Fruit fly (Drosophila melanogaster) whole organism, embryonic: ENCODE data around the gene CG6142.

Experiments
- Antp ChIP-seq: fragments of 200-800 bp; sonication (Bioruptor generic); optimal IDR thresholded peaks from 3 replicates; lab custom pipeline; 2016; ENCODE audit warnings: missing biosample characterization, missing genetic modification characterization
- CG10543 ChIP-seq: fragments of 200-800 bp; sonication (Bioruptor generic); optimal IDR thresholded peaks from 3 replicates; lab custom pipeline; 2017; ENCODE audit warnings: missing biosample characterization, mild to moderate bottlenecking, missing genetic modification characterization, moderate library complexity
- CG12071 ChIP-seq: fragments of 200-800 bp; sonication (Bioruptor generic); optimal IDR thresholded peaks from 3 replicates; lab custom pipeline; 2018; ENCODE audit warnings: missing biosample characterization, mild to moderate bottlenecking, missing genetic modification characterization
- CG12769 ChIP-seq: fragments of 200-800 bp; sonication (Bioruptor generic); optimal IDR thresholded peaks from 2 replicates; lab custom pipeline; 2019; ENCODE audit warnings: missing biosample characterization, mild to moderate bottlenecking, missing genetic modification characterization, moderate library complexity
- CG13287 ChIP-seq: fragments of 200-800 bp; sonication (Bioruptor generic); IDR thresholded peaks from 2 replicates; pipeline ENCODE4 v1.3.6; 2022; ENCODE audit warnings: missing biosample characterization, missing genetic modification characterization; ENCODE audit not compliant: partially characterized antibody
- CG1529 ChIP-seq: fragments of 200-800 bp; sonication (Bioruptor generic); optimal IDR thresholded peaks from 3 replicates; lab custom pipeline; 2018; ENCODE audit warnings: missing biosample characterization, missing genetic modification characterization
- CG1603 ChIP-seq: fragments of 200-800 bp; sonication (Bioruptor generic); optimal IDR thresholded peaks from 2 replicates; lab custom pipeline; 2019; ENCODE audit warnings: missing biosample characterization, mild to moderate bottlenecking, missing genetic modification characterization, moderate library complexity
- CG17361 ChIP-seq: fragments of 200-800 bp; sonication (Bioruptor generic); IDR thresholded peaks from 3 replicates; pipeline ENCODE4 v1.3.6; 2022; ENCODE audit warnings: missing biosample characterization, missing genetic modification characterization
- CG2120 ChIP-seq: fragments of 200-800 bp; sonication (Bioruptor generic); optimal IDR thresholded peaks from 3 replicates; lab custom pipeline; 2016; ENCODE audit warnings: missing biosample characterization, missing genetic modification characterization
- CG31441 ChIP-seq: fragments of 200-800 bp; sonication (Bioruptor generic); IDR thresholded peaks from 2 replicates; pipeline ENCODE4 v1.3.6; 2022; ENCODE audit warnings: missing biosample characterization, missing genetic modification characterization
- CG32767 ChIP-seq: fragments of 200-800 bp; sonication (Bioruptor generic); IDR thresholded peaks from 2 replicates; pipeline ENCODE4 v1.3.6; 2022; ENCODE audit warnings: missing biosample characterization, missing genetic modification characterization
- CG33213 ChIP-seq: fragments of 200-800 bp; sonication (Bioruptor generic); optimal IDR thresholded peaks from 3 replicates; lab custom pipeline; 2016; ENCODE audit warnings: missing biosample characterization, missing genetic modification characterization
- CG4854 ChIP-seq: fragments of 200-800 bp; sonication (Bioruptor generic); optimal IDR thresholded peaks from 2 replicates; lab custom pipeline; 2016; ENCODE audit warnings: missing biosample characterization, missing genetic modification characterization, inconsistent platforms
- CG8281 ChIP-seq: fragments of 200-800 bp; sonication (Bioruptor generic); optimal IDR thresholded peaks from 2 replicates; lab custom pipeline; 2018; ENCODE audit warnings: missing biosample characterization, mild to moderate bottlenecking, missing genetic modification characterization, moderate library complexity
- CG8290 ChIP-seq, 3 experiments: fragments of 200-800 bp; sonication (Bioruptor generic); optimal IDR thresholded peaks; 2 replicates each; lab custom pipeline; 2016 to 2019; ENCODE audit warnings: missing biosample characterization in 3 of 3, missing genetic modification characterization in 3 of 3, mild to moderate bottlenecking in 2 of 3, moderate library complexity in 1 of 3
- CG8765 ChIP-seq: fragments of 200-800 bp; sonication (Bioruptor generic); IDR thresholded peaks from 2 replicates; pipeline ENCODE4 v1.3.6; 2022; ENCODE audit warnings: missing biosample characterization, missing genetic modification characterization
- D ChIP-seq, 2 experiments: fragments of 200-800 bp in 1 of 2; fragments of >200 bp in 1 of 2; sonication (Bioruptor generic) in 1 of 2; optimal IDR thresholded peaks; 2 replicates in 1 of 2; 3 replicates in 1 of 2; lab custom pipeline; 2017; ENCODE audit warnings: mild to moderate bottlenecking in 1 of 2, missing biosample characterization in 1 of 2, missing genetic modification characterization in 1 of 2, missing genetic modification reagents in 1 of 2
- E2f2 ChIP-seq: fragments of 200-800 bp; sonication (Bioruptor generic); IDR thresholded peaks from 2 replicates; pipeline ENCODE4 v1.3.6; 2022; ENCODE audit warnings: missing biosample characterization, missing genetic modification characterization
- HLH54F ChIP-seq: fragments of 200-800 bp; sonication (Bioruptor generic); optimal IDR thresholded peaks from 3 replicates; lab custom pipeline; 2016; ENCODE audit warnings: missing biosample characterization, missing genetic modification characterization
- Hey ChIP-seq: fragments of 200-800 bp; sonication (Bioruptor generic); optimal IDR thresholded peaks from 3 replicates; lab custom pipeline; 2018; ENCODE audit warnings: missing biosample characterization, mild to moderate bottlenecking, missing genetic modification characterization
- HmgZ ChIP-seq: fragments of 200-800 bp; sonication (Bioruptor generic); optimal IDR thresholded peaks from 2 replicates; lab custom pipeline; 2018; ENCODE audit warnings: missing biosample characterization, mild to moderate bottlenecking, missing genetic modification characterization
- Hr78 ChIP-seq, 2 experiments: fragments of 200-800 bp in 1 of 2; fragments of >200 bp in 1 of 2; sonication (Bioruptor generic) in 1 of 2; optimal IDR thresholded peaks; 2 replicates each; lab custom pipeline; 2017 to 2019; ENCODE audit warnings: missing biosample characterization in 2 of 2, missing genetic modification characterization in 2 of 2, mild to moderate bottlenecking in 1 of 2, moderate library complexity in 1 of 2
- Hsf ChIP-seq: fragments of 200-800 bp; sonication (Bioruptor generic); optimal IDR thresholded peaks from 3 replicates; lab custom pipeline; 2016; ENCODE audit warnings: missing biosample characterization, missing genetic modification characterization
- Med ChIP-seq: fragments of 200-800 bp; sonication (Bioruptor generic); peaks from one replicate; lab custom pipeline; 2016; ENCODE audit warnings: missing biosample characterization, missing genetic modification characterization, mild to moderate bottlenecking, inconsistent platforms, moderate library complexity
- Nf-YC ChIP-seq: fragments of 200-800 bp; optimal IDR thresholded peaks from 3 replicates; lab custom pipeline; 2019; ENCODE audit warnings: missing biosample characterization, mild to moderate bottlenecking, missing genetic modification characterization, moderate library complexity
- Trl ChIP-seq, 3 experiments: fragments of >200 bp in 2 of 3; fragments of 200-800 bp in 1 of 3; sonication (Bioruptor generic) in 1 of 3; optimal IDR thresholded peaks; 2 replicates in 1 of 3; 3 replicates in 2 of 3; lab custom pipeline; 2016 to 2017; ENCODE audit warnings: missing biosample characterization in 1 of 3, missing genetic modification characterization in 1 of 3
- Usf ChIP-seq: fragments of 200-800 bp; sonication (Bioruptor generic); optimal IDR thresholded peaks from 2 replicates; lab custom pipeline; 2017; ENCODE audit warnings: missing genotype, missing biosample characterization, missing genetic modification characterization
- Vsx1 ChIP-seq: fragments of 200-800 bp; sonication (Bioruptor generic); optimal IDR thresholded peaks from 2 replicates; lab custom pipeline; 2017; ENCODE audit warnings: missing biosample characterization, mild to moderate bottlenecking, missing genetic modification characterization, missing genetic modification reagents
- ab ChIP-seq: fragments of 200-800 bp; sonication (Bioruptor generic); optimal IDR thresholded peaks from 2 replicates; lab custom pipeline; 2016; ENCODE audit warnings: missing biosample characterization, missing genetic modification characterization
- cad ChIP-seq: fragments of >200 bp; optimal IDR thresholded peaks from 2 replicates; lab custom pipeline; 2017; ENCODE audit warnings: missing biosample characterization, missing genetic modification characterization
- crc ChIP-seq: fragments of 200-800 bp; sonication (Bioruptor generic); optimal IDR thresholded peaks from 2 replicates; lab custom pipeline; 2016; ENCODE audit warnings: missing biosample characterization, missing genetic modification characterization
- dimm ChIP-seq: fragments of 200-800 bp; sonication (Bioruptor generic); IDR thresholded peaks from 2 replicates; pipeline ENCODE4 v1.3.6; 2022; ENCODE audit warnings: missing biosample characterization, missing genetic modification characterization
- ems ChIP-seq: fragments of 200-800 bp; sonication (Bioruptor generic); optimal IDR thresholded peaks from 3 replicates; lab custom pipeline; 2016; ENCODE audit warnings: missing biosample characterization, missing genetic modification characterization
- esg ChIP-seq: fragments of 200-800 bp; sonication (Bioruptor generic); conservative IDR thresholded peaks from 2 replicates; pipeline ENCODE4 v1.3.6; 2022; ENCODE audit warnings: missing biosample characterization, missing genetic modification characterization
- eve ChIP-seq, 2 experiments: fragments of >200 bp; optimal IDR thresholded peaks; 2 replicates each; lab custom pipeline; 2017; ENCODE audit warnings: missing biosample characterization in 2 of 2, missing genetic modification characterization in 2 of 2
- her ChIP-seq: fragments of 200-800 bp; sonication (Bioruptor generic); optimal IDR thresholded peaks from 2 replicates; lab custom pipeline; 2016; ENCODE audit warnings: missing biosample characterization, missing genetic modification characterization
- kni ChIP-seq: fragments of 200-800 bp; sonication (Bioruptor generic); optimal IDR thresholded peaks from 3 replicates; lab custom pipeline; 2017; ENCODE audit warnings: mild to moderate bottlenecking, missing biosample characterization, missing genetic modification reagents, missing genetic modification characterization
- pho ChIP-seq: fragments of 200-800 bp; sonication (Bioruptor generic); optimal IDR thresholded peaks from 2 replicates; lab custom pipeline; 2016; ENCODE audit warnings: missing biosample characterization, missing genetic modification characterization
- pnt ChIP-seq: fragments of 200-800 bp; sonication (Bioruptor generic); optimal IDR thresholded peaks from 3 replicates; lab custom pipeline; 2016; ENCODE audit warnings: missing biosample characterization, missing genetic modification characterization
- ranshi ChIP-seq: fragments of 200-800 bp; sonication (Bioruptor generic); IDR thresholded peaks from 2 replicates; pipeline ENCODE4 v1.3.6; 2022; ENCODE audit warnings: missing biosample characterization, missing genetic modification characterization
- row ChIP-seq: fragments of 200-800 bp; sonication (Bioruptor generic); IDR thresholded peaks from 3 replicates; pipeline ENCODE4 v1.3.6; 2022; ENCODE audit warnings: missing biosample characterization, missing genetic modification characterization
- sd ChIP-seq: fragments of 200-800 bp; sonication (Bioruptor generic); optimal IDR thresholded peaks from 3 replicates; lab custom pipeline; 2018; ENCODE audit warnings: missing biosample characterization, mild to moderate bottlenecking, missing genetic modification characterization, moderate library complexity
- sens ChIP-seq: fragments of 200-800 bp; sonication (Bioruptor generic); peaks from one replicate; lab custom pipeline; 2016; ENCODE audit warnings: missing biosample characterization, missing genetic modification characterization
- sqz ChIP-seq: fragments of 200-800 bp; sonication (Bioruptor generic); optimal IDR thresholded peaks from 3 replicates; lab custom pipeline; 2018; ENCODE audit warnings: missing biosample characterization, mild to moderate bottlenecking, missing genetic modification characterization
- stc ChIP-seq: fragments of 200-800 bp; sonication (Bioruptor generic); IDR thresholded peaks from 2 replicates; pipeline ENCODE4 v1.3.6; 2022; ENCODE audit warnings: missing biosample characterization, missing genetic modification characterization
- tll ChIP-seq, 2 experiments: fragments of 200-800 bp in 1 of 2; fragments of >200 bp in 1 of 2; sonication (Bioruptor generic) in 1 of 2; optimal IDR thresholded peaks; 2 replicates each; lab custom pipeline; 2017 to 2019; ENCODE audit warnings: missing biosample characterization in 2 of 2, missing genetic modification characterization in 2 of 2, mild to moderate bottlenecking in 1 of 2, moderate library complexity in 1 of 2
- trh ChIP-seq: fragments of 200-800 bp; sonication (Bioruptor generic); optimal IDR thresholded peaks from 2 replicates; lab custom pipeline; 2016; ENCODE audit warnings: missing biosample characterization, missing genetic modification characterization
- zfh2 ChIP-seq: fragments of 200-800 bp; sonication (Bioruptor generic); optimal IDR thresholded peaks from 2 replicates; lab custom pipeline; 2016; ENCODE audit warnings: missing biosample characterization, missing genetic modification characterization

CG6142 gene

DNA sequence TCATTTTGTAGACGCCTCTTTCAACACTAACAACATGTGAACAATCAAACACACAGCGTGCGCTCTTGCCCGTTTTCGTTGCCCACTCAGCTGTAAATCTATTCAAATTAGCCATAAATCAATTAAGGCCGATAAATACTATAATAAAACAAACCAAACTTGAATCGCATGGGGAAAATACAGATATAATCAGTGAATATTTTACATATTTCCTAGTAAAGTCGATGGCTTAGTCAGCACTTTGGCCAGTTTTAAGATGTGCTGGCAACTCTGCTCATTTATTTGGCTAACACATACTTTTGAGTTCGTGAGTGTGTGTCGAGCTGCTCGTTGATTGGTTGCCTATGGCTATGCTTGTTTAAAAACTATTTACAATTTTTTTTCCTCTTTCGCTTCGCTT lies 33.7 kb upstream of the CG6142 start (continued):
- TF ChIP-seq CG10543 (GFP tag; lab: Kevin White, UChicago) (peak; percentile 8), CG12071 (GFP tag; lab: Kevin White, UChicago) (peak; percentile 46), ranshi (GFP tag; lab: Robert Waterston, UW) (no peak), kni (GFP tag; lab: Kevin White, UChicago) (peak; percentile 23), pho (GFP tag; lab: Kevin White, UChicago) (peak; percentile 28), D (optimal IDR thresholded peaks at IDR 0.05; lab: Kevin White, UChicago) (peak; percentile 54), D (GFP tag; optimal IDR thresholded peaks at IDR 0.05; lab: Kevin White, UChicago) (no peak), CG1603 (tag; lab: Kevin White, UChicago) (peak; percentile 61), CG17361 (GFP tag; lab: Robert Waterston, UW) (peak; percentile 14; the same call in 1 of the 3 replicates), Usf (GFP tag; lab: Kevin White, UChicago) (no peak), eve (GFP tag; optimal IDR thresholded peaks at IDR 0.05; lab: Kevin White, UChicago) (peak in 1 of 2 experiments; percentile 82), trh (GFP tag; lab: Kevin White, UChicago) (no peak), stc (GFP tag; lab: Robert Waterston, UW) (0 out of 2 replicates have a peak, but pooled peaks have one; percentile 5), CG4854 (GFP tag; lab: Kevin White, UChicago) (no peak), sd (tag; lab: Kevin White, UChicago) (peak; percentile 46), sqz (GFP tag; lab: Kevin White, UChicago) (peak; percentile 61), Hsf (GFP tag; lab: Kevin White, UChicago) (peak; percentile 35), her (GFP tag; lab: Kevin White, UChicago) (peak; percentile 23), CG1529 (GFP tag; lab: Kevin White, UChicago) (peak; percentile 10), Trl (optimal IDR thresholded peaks at IDR 0.05; lab: Kevin White, UChicago) (peak in 1 of 2 experiments; percentile 22), Trl (GFP tag; optimal IDR thresholded peaks at IDR 0.05; lab: Kevin White, UChicago) (no peak), CG13287 (no peak), CG8765 (no peak), Hey (tag; lab: Kevin White, UChicago) (no peak), CG33213 (GFP tag; lab: Kevin White, UChicago) (peak; percentile 5), CG8281 (tag; lab: Kevin White, UChicago) (no peak), row (GFP tag; lab: Robert Waterston, UW) (peak; percentile 32; the same call in 1 of the 3 replicates), ab (peak; percentile 7), Med (peak; percentile 81), CG32767 (no peak), cad (GFP tag; lab: Kevin White, UChicago) (peak; percentile 36), zfh2 (peak; percentile 23), pnt (GFP tag; lab: Kevin White, UChicago) (peak; percentile 15), CG2120 (peak; percentile 41), HmgZ (tag; lab: Kevin White, UChicago) (peak; percentile 3), esg (GFP tag; lab: Robert Waterston, UW) (0 out of 2 replicates have a peak, but pooled peaks have one; percentile 4), Vsx1 (GFP tag; lab: Kevin White, UChicago) (peak; percentile 79), CG12769 (tag; lab: Kevin White, UChicago) (peak; percentile 61), E2f2 (GFP tag; lab: Robert Waterston, UW) (0 out of 2 replicates have a peak, but pooled peaks have one; percentile 24), crc (peak; percentile 1), dimm (GFP tag; lab: Robert Waterston, UW) (peak; percentile 18; the same call in 1 of the 2 replicates), CG8290 (GFP tag; optimal IDR thresholded peaks at IDR 0.05; lab: Kevin White, UChicago) (no peak), CG8290 (tag; optimal IDR thresholded peaks at IDR 0.05; lab: Kevin White, UChicago) (peak in 1 of 2 experiments; percentile 40), sens (GFP tag; lab: Kevin White, UChicago) (peak; percentile 88), HLH54F (peak; percentile 33), tll (GFP tag; optimal IDR thresholded peaks at IDR 0.05; lab: Kevin White, UChicago) (no peak), Nf-YC (tag; lab: Kevin White, UChicago) (peak; percentile 99), Hr78 (GFP tag; optimal IDR thresholded peaks at IDR 0.05; lab: Kevin White, UChicago) (no peak), Antp (GFP tag; lab: Kevin White, UChicago) (peak; percentile 24), CG31441 (GFP tag; lab: Robert Waterston, UW) (peak; percentile 7; the same call in 1 of the 2 replicates), ems (GFP tag; lab: Kevin White, UChicago) (no peak)
